ENCODE assay signal across 2 fruit fly cellular contexts in genomic region chr3L:16361200-16361815, dm6.
TF ChIP-seq lines count a peak whose summit lies in the region.

No protein-coding gene starts in this region.

TF ChIP-seq in whole organism, prepupa, 60 proteins besides CTCF, POLR2A, EP300 and RAD21 (continued from another document):
- TF ChIP-seq Hr39 (GFP tag; optimal IDR thresholded peaks at IDR 0.05; lab: Kevin White, UChicago) (peak; percentile 61), fd85E (GFP tag; optimal IDR thresholded peaks at IDR 0.05; lab: Kevin White, UChicago) (peak; percentile 15), topi (GFP tag; optimal IDR thresholded peaks at IDR 0.05; lab: Kevin White, UChicago) (peak; percentile 79), CG32006 (GFP tag; optimal IDR thresholded peaks at IDR 0.05; lab: Kevin White, UChicago) (peak; percentile 71), vri (GFP tag; optimal IDR thresholded peaks at IDR 0.05; lab: Kevin White, UChicago) (peak; percentile 22), achi (GFP tag; optimal IDR thresholded peaks at IDR 0.05; lab: Kevin White, UChicago) (peak; percentile 89), esn (GFP tag; optimal IDR thresholded peaks at IDR 0.05; lab: Kevin White, UChicago) (peak; percentile 80), net (GFP tag; optimal IDR thresholded peaks at IDR 0.05; lab: Kevin White, UChicago) (peak; percentile 69), CG15336 (GFP tag; IDR thresholded peaks at IDR 0.05; lab: Robert Waterston, UW) (peak; percentile 47; the same call in 1 of the 2 replicates), CG7368 (GFP tag; optimal IDR thresholded peaks at IDR 0.05; lab: Kevin White, UChicago) (peak; percentile 72), CG9139 (GFP tag; optimal IDR thresholded peaks at IDR 0.05; lab: Kevin White, UChicago) (peak; percentile 93), fd59A (GFP tag; optimal IDR thresholded peaks at IDR 0.05; lab: Kevin White, UChicago) (peak; percentile 96), CG4318 (GFP tag; optimal IDR thresholded peaks at IDR 0.05; lab: Kevin White, UChicago) (peak; percentile 18), Lpt (GFP tag; optimal IDR thresholded peaks at IDR 0.05; lab: Kevin White, UChicago) (peak; percentile 39), fkh (GFP tag; optimal IDR thresholded peaks at IDR 0.05; lab: Kevin White, UChicago) (no peak), Smox (GFP tag; optimal IDR thresholded peaks at IDR 0.05; lab: Kevin White, UChicago) (peak; percentile 75), salr (GFP tag; optimal IDR thresholded peaks at IDR 0.05; lab: Kevin White, UChicago) (peak; percentile 79 to 86), CG1621 (tag; optimal IDR thresholded peaks at IDR 0.05; lab: Kevin White, UChicago) (peak; percentile 91), CG31627 (GFP tag; optimal IDR thresholded peaks at IDR 0.05; lab: Kevin White, UChicago) (peak; percentile 58), Sox15 (GFP tag; optimal IDR thresholded peaks at IDR 0.05; lab: Kevin White, UChicago) (peak; percentile 75), Sox102F (GFP tag; optimal IDR thresholded peaks at IDR 0.05; lab: Kevin White, UChicago) (peak; percentile 66), Gug (GFP tag; IDR thresholded peaks at IDR 0.05; lab: Robert Waterston, UW) (no peak), Eip75B (GFP tag; optimal IDR thresholded peaks at IDR 0.05; lab: Kevin White, UChicago) (peak; percentile 89), CG6854 (GFP tag; optimal IDR thresholded peaks at IDR 0.05; lab: Kevin White, UChicago) (peak; percentile 68), CG16779 (tag; optimal IDR thresholded peaks at IDR 0.05; lab: Kevin White, UChicago) (peak; percentile 83), CG10669 (GFP tag; optimal IDR thresholded peaks at IDR 0.05; lab: Kevin White, UChicago) (peak; percentile 89), spab (GFP tag; optimal IDR thresholded peaks at IDR 0.05; lab: Kevin White, UChicago) (peak; percentile 95), CG6163 (GFP tag; IDR thresholded peaks at IDR 0.05; lab: Robert Waterston, UW) (peak; percentile 79), lz (GFP tag; optimal IDR thresholded peaks at IDR 0.05; lab: Kevin White, UChicago) (peak; percentile 71), CG3032 (tag; optimal IDR thresholded peaks at IDR 0.05; lab: Kevin White, UChicago) (peak; percentile 97), CG8632 (GFP tag; optimal IDR thresholded peaks at IDR 0.05; lab: Kevin White, UChicago) (peak; percentile 86), CG6808 (GFP tag; optimal IDR thresholded peaks at IDR 0.05; lab: Kevin White, UChicago) (peak; percentile 97), CG8119 (GFP tag; IDR thresholded peaks at IDR 0.05; lab: Robert Waterston, UW) (peak; percentile 72; the same call in 2 of the 3 replicates), CG6792 (GFP tag; optimal IDR thresholded peaks at IDR 0.05; lab: Kevin White, UChicago) (peak; percentile 84), CG3919 (GFP tag; optimal IDR thresholded peaks at IDR 0.05; lab: Kevin White, UChicago) (peak; percentile 58), CG6276 (GFP tag; optimal IDR thresholded peaks at IDR 0.05; lab: Kevin White, UChicago) (no peak)

TF ChIP-seq in whole organism, wandering third instar larva, 38 proteins besides CTCF, POLR2A, EP300 and RAD21 (continued from another document):
- no peak for TF ChIP-seq Myc (optimal IDR thresholded peaks at IDR 0.05; lab: Kevin White, UChicago)
- no peak for TF ChIP-seq pan (optimal IDR thresholded peaks at IDR 0.05; lab: Kevin White, UChicago)
- peak; percentile 51 for TF ChIP-seq br (GFP tag; optimal IDR thresholded peaks at IDR 0.05; lab: Kevin White, UChicago)
- TF ChIP-seq Dfd (GFP tag; optimal IDR thresholded peaks at IDR 0.05; lab: Kevin White, UChicago): no peak
